Worm (Caenorhabditis elegans) whole organism, L2 larva: Measurements from ENCODE around the gene mam-6.

ENCODE experiments used
- ama-1 ChIP-seq: fragments of 150-350 bp; optimal IDR thresholded peaks from 2 replicates; lab custom pipeline; 2018; ENCODE audit warnings: inconsistent platforms
- lin-39 ChIP-seq: fragments of 150-350 bp; optimal IDR thresholded peaks from 2 replicates; lab custom pipeline; 2014; ENCODE audit warnings: missing biosample characterization, missing genetic modification reagents, missing genetic modification characterization
- nhr-10 ChIP-seq: sonication (generic microtip); optimal IDR thresholded peaks from 2 replicates; lab custom pipeline; 2017; ENCODE audit warnings: missing biosample characterization, missing genetic modification characterization
- nhr-12 ChIP-seq: fragments of 150-350 bp; optimal IDR thresholded peaks from 2 replicates; lab custom pipeline; 2014; ENCODE audit warnings: missing biosample characterization, missing genetic modification characterization
- snpc-4 ChIP-seq: fragments of 150-350 bp; optimal IDR thresholded peaks from 2 replicates; lab custom pipeline; 2014; ENCODE audit warnings: missing biosample characterization, missing genetic modification characterization
- unc-62 ChIP-seq: fragments of 150-350 bp; optimal IDR thresholded peaks from 2 replicates; lab custom pipeline; 2014; ENCODE audit warnings: missing biosample characterization, missing genetic modification reagents, missing genetic modification characterization
- zag-1 ChIP-seq: fragments of 150-350 bp; optimal IDR thresholded peaks from 2 replicates; lab custom pipeline; 2014; ENCODE audit warnings: missing biosample characterization, missing genetic modification characterization
- ztf-11 ChIP-seq: sonication (generic microtip); optimal IDR thresholded peaks from 2 replicates; lab custom pipeline; 2017; ENCODE audit warnings: missing biosample characterization, missing genetic modification characterization

DNA sequence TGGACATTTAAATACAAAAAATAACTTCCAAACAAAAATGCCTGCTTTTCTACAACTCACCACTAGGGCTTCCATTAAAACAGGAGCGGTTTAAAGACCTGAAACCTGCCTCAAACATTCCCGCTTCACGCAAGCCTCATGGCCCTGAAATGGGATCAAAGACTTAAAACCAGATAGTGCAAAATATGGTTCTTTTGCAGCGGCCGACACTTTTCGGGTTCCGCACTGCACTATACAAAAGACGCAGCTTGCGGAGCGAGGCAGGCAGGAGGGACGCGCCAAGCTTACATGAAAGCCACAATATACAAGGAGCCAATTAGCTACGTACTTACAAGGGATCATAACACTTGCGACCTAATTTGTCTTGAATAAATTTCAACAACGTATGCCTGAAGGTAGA is 4.3 kb upstream of the mam-6 start:
- TF ChIP-seq unc-62 (GFP tag; lab: Kevin White, UChicago) (no peak), nhr-12 (tag; lab: Kevin White, UChicago) (no peak), snpc-4 (tag; lab: Kevin White, UChicago) (peak; percentile 62), zag-1 (no peak), lin-39 (tag; lab: Kevin White, UChicago) (no peak), nhr-10 (tag; lab: Kevin White, UChicago) (no peak), ztf-11 (tag; lab: Kevin White, UChicago) (no peak), ama-1 (lab: Kevin White, UChicago) (no peak)
